Worm (Caenorhabditis elegans) whole organism, late embryonic: ENCODE data around the gene C41A3.2.

Experiments
- C08G9.2 ChIP-seq: sonication (generic microtip); optimal IDR thresholded peaks from 2 replicates; lab custom pipeline; 2016; ENCODE audit warnings: mild to moderate bottlenecking, missing genetic modification characterization, moderate library complexity, missing compliant biosample characterization
- C38D4.7 ChIP-seq: fragments of 200-800 bp; sonication (Bioruptor generic); optimal IDR thresholded peaks from 2 replicates; lab custom pipeline; 2018; ENCODE audit warnings: mild to moderate bottlenecking, missing genetic modification characterization, moderate library complexity, missing compliant biosample characterization
- K02D7.2 ChIP-seq: sonication (generic microtip); optimal IDR thresholded peaks from 2 replicates; lab custom pipeline; 2017; ENCODE audit warnings: mild to moderate bottlenecking, missing genetic modification characterization, missing compliant biosample characterization
- T23F11.4 ChIP-seq: fragments of 200-800 bp; sonication (Bioruptor generic); optimal IDR thresholded peaks from 2 replicates; lab custom pipeline; 2018; ENCODE audit warnings: mild to moderate bottlenecking, missing genetic modification characterization, missing compliant biosample characterization
- Y22D7AL.16 ChIP-seq: sonication (generic microtip); optimal IDR thresholded peaks from 2 replicates; lab custom pipeline; 2016; ENCODE audit warnings: missing genetic modification characterization, missing compliant biosample characterization
- ceh-2 ChIP-seq: sonication (generic microtip); optimal IDR thresholded peaks from 2 replicates; lab custom pipeline; 2016; ENCODE audit warnings: missing genotype, missing genetic modification characterization, missing compliant biosample characterization
- ceh-30 ChIP-seq: fragments of 150-350 bp; optimal IDR thresholded peaks from 2 replicates; lab custom pipeline; 2014; ENCODE audit warnings: missing biosample characterization, missing genetic modification characterization
- ceh-31 ChIP-seq: sonication (generic microtip); optimal IDR thresholded peaks from 2 replicates; lab custom pipeline; 2016; ENCODE audit warnings: missing genetic modification characterization, missing compliant biosample characterization
- ceh-34 ChIP-seq: sonication (generic microtip); optimal IDR thresholded peaks from 2 replicates; lab custom pipeline; 2016; ENCODE audit warnings: mild to moderate bottlenecking, missing genetic modification characterization, missing compliant biosample characterization
- ceh-6 ChIP-seq: fragments of 200-800 bp; sonication (Bioruptor generic); optimal IDR thresholded peaks from 2 replicates; lab custom pipeline; 2018; ENCODE audit warnings: mild to moderate bottlenecking, missing genetic modification characterization, missing compliant biosample characterization
- ceh-9 ChIP-seq: sonication (generic microtip); optimal IDR thresholded peaks from 2 replicates; lab custom pipeline; 2016; ENCODE audit warnings: mild to moderate bottlenecking, missing genetic modification characterization, inconsistent platforms, missing compliant biosample characterization
- che-1 ChIP-seq: sonication (generic microtip); optimal IDR thresholded peaks from 2 replicates; lab custom pipeline; 2016; ENCODE audit warnings: mild to moderate bottlenecking, missing genetic modification characterization, missing compliant biosample characterization
- dmd-4 ChIP-seq: sonication (generic microtip); optimal IDR thresholded peaks from 2 replicates; lab custom pipeline; 2016; ENCODE audit warnings: borderline replicate concordance, missing genetic modification characterization, missing compliant biosample characterization
- elt-2 ChIP-seq: sonication (generic microtip); optimal IDR thresholded peaks from 2 replicates; lab custom pipeline; 2016; ENCODE audit warnings: missing genetic modification reagents, missing genetic modification characterization, missing compliant biosample characterization
- elt-4 ChIP-seq: sonication (generic microtip); optimal IDR thresholded peaks from 2 replicates; lab custom pipeline; 2016; ENCODE audit warnings: missing genetic modification characterization, missing compliant biosample characterization
- ets-4 ChIP-seq: sonication (generic microtip); optimal IDR thresholded peaks from 2 replicates; lab custom pipeline; 2016; ENCODE audit warnings: missing genetic modification characterization, missing compliant biosample characterization
- fax-1 ChIP-seq: sonication (generic microtip); optimal IDR thresholded peaks from 2 replicates; lab custom pipeline; 2016; ENCODE audit warnings: missing genotype, missing genetic modification characterization, missing compliant biosample characterization
- fkh-10 ChIP-seq: fragments of 150-350 bp; optimal IDR thresholded peaks from 2 replicates; lab custom pipeline; 2014; ENCODE audit warnings: missing biosample characterization, missing genetic modification reagents, missing genetic modification characterization
- fkh-6 ChIP-seq: sonication (generic microtip); optimal IDR thresholded peaks from 2 replicates; lab custom pipeline; 2016; ENCODE audit warnings: missing genetic modification characterization, missing compliant biosample characterization
- gmeb-2 ChIP-seq: sonication (generic microtip); optimal IDR thresholded peaks from 2 replicates; lab custom pipeline; 2016; ENCODE audit warnings: missing genetic modification characterization, inconsistent platforms, missing compliant biosample characterization
- hlh-13 ChIP-seq: fragments of 200-800 bp; sonication (Bioruptor generic); optimal IDR thresholded peaks from 2 replicates; lab custom pipeline; 2018; ENCODE audit warnings: mild to moderate bottlenecking, missing genetic modification characterization, missing compliant biosample characterization
- hlh-15 ChIP-seq: sonication (generic microtip); optimal IDR thresholded peaks from 2 replicates; lab custom pipeline; 2016; ENCODE audit warnings: missing genetic modification characterization, missing compliant biosample characterization
- lim-6 ChIP-seq: sonication (generic microtip); optimal IDR thresholded peaks from 2 replicates; lab custom pipeline; 2016; ENCODE audit warnings: missing genetic modification characterization, missing compliant biosample characterization
- lin-11 ChIP-seq: fragments of 200-800 bp; sonication (Bioruptor generic); optimal IDR thresholded peaks from 2 replicates; lab custom pipeline; 2018; ENCODE audit warnings: mild to moderate bottlenecking, missing genetic modification characterization, missing compliant biosample characterization
- madf-2 ChIP-seq: sonication (generic microtip); optimal IDR thresholded peaks from 2 replicates; lab custom pipeline; 2017; ENCODE audit warnings: missing genetic modification characterization, missing compliant biosample characterization
- mec-3 ChIP-seq: sonication (generic microtip); optimal IDR thresholded peaks from 2 replicates; lab custom pipeline; 2016; ENCODE audit warnings: borderline replicate concordance, missing genetic modification characterization, missing compliant biosample characterization
- nfya-1 ChIP-seq: sonication (generic microtip); optimal IDR thresholded peaks from 2 replicates; lab custom pipeline; 2017; ENCODE audit warnings: missing genetic modification characterization, mild to moderate bottlenecking, missing compliant biosample characterization, antibody characterized with exemption, moderate library complexity
- nhr-11 ChIP-seq: fragments of 150-350 bp; optimal IDR thresholded peaks from 2 replicates; lab custom pipeline; 2014; ENCODE audit warnings: missing biosample characterization, missing genetic modification characterization
- nhr-232 ChIP-seq: sonication (generic microtip); optimal IDR thresholded peaks from 2 replicates; lab custom pipeline; 2016; ENCODE audit warnings: missing genetic modification characterization, missing compliant biosample characterization
- pag-3 ChIP-seq: sonication (generic microtip); optimal IDR thresholded peaks from 2 replicates; lab custom pipeline; 2016; ENCODE audit warnings: missing compliant biosample characterization, missing genetic modification characterization, borderline replicate concordance
- pha-2 ChIP-seq: sonication (generic microtip); optimal IDR thresholded peaks from 2 replicates; lab custom pipeline; 2017; ENCODE audit warnings: mild to moderate bottlenecking, missing genetic modification characterization, missing compliant biosample characterization
- pqm-1 ChIP-seq: sonication (generic microtip); optimal IDR thresholded peaks from 2 replicates; lab custom pipeline; 2016; ENCODE audit warnings: missing genetic modification characterization, missing compliant biosample characterization
- ref-2 ChIP-seq: sonication (generic microtip); optimal IDR thresholded peaks from 2 replicates; lab custom pipeline; 2016; ENCODE audit warnings: missing genetic modification characterization, missing compliant biosample characterization
- rnt-1 ChIP-seq: sonication (generic microtip); optimal IDR thresholded peaks from 2 replicates; lab custom pipeline; 2016; ENCODE audit warnings: missing genetic modification characterization, missing compliant biosample characterization
- sdc-2 ChIP-seq: sonication (generic microtip); optimal IDR thresholded peaks from 2 replicates; lab custom pipeline; 2016; ENCODE audit warnings: missing genotype, missing genetic modification characterization, missing compliant biosample characterization
- sox-4 ChIP-seq: sonication (generic microtip); optimal IDR thresholded peaks from 2 replicates; lab custom pipeline; 2017; ENCODE audit warnings: mild to moderate bottlenecking, missing genetic modification characterization, inconsistent platforms, missing compliant biosample characterization
- syd-9 ChIP-seq: sonication (generic microtip); optimal IDR thresholded peaks from 2 replicates; lab custom pipeline; 2016; ENCODE audit warnings: mild to moderate bottlenecking, missing genetic modification characterization, moderate library complexity, missing compliant biosample characterization
- tbx-7 ChIP-seq: sonication (generic microtip); optimal IDR thresholded peaks from 2 replicates; lab custom pipeline; 2016; ENCODE audit warnings: missing genotype, missing genetic modification characterization, missing compliant biosample characterization
- ttx-3 ChIP-seq: sonication (generic microtip); optimal IDR thresholded peaks from 2 replicates; lab custom pipeline; 2016; ENCODE audit warnings: missing genetic modification reagents, missing genetic modification characterization, missing compliant biosample characterization
- unc-3 ChIP-seq, 2 experiments: fragments of 200-800 bp in 1 of 2; sonication (Bioruptor generic) in 1 of 2; sonication (generic microtip) in 1 of 2; conservative IDR thresholded peaks in 1 of 2; optimal IDR thresholded peaks in 1 of 2; 2 replicates each; pipeline versions ENCODE4 v1.3.6 to Lab custom; 2016 to 2022; ENCODE audit warnings: missing compliant biosample characterization in 2 of 2, missing genetic modification characterization in 2 of 2, missing genetic modification reagents in 1 of 2
- unc-42 ChIP-seq: sonication (generic microtip); optimal IDR thresholded peaks from 2 replicates; lab custom pipeline; 2016; ENCODE audit warnings: missing genotype, missing genetic modification characterization, missing compliant biosample characterization
- unc-86 ChIP-seq: sonication (generic microtip); optimal IDR thresholded peaks from 2 replicates; lab custom pipeline; 2016; ENCODE audit warnings: missing genetic modification characterization, missing compliant biosample characterization
- zip-5 ChIP-seq: sonication (generic microtip); optimal IDR thresholded peaks from 2 replicates; lab custom pipeline; 2016; ENCODE audit warnings: missing genetic modification characterization, missing compliant biosample characterization
- ztf-16 ChIP-seq: sonication (generic microtip); optimal IDR thresholded peaks from 2 replicates; lab custom pipeline; 2017; ENCODE audit warnings: missing genetic modification characterization, missing compliant biosample characterization

C41A3.2 gene

ce11 chrX:5407271-5407670, 6.9 kb downstream of the C41A3.2 start (continued):
- TF ChIP-seq hlh-15 (no peak), che-1 (tag; lab: Kevin White, UChicago) (peak; percentile 35), ceh-31 (tag; lab: Kevin White, UChicago) (no peak), mec-3 (tag; lab: Kevin White, UChicago) (no peak), ceh-34 (tag; lab: Kevin White, UChicago) (peak; percentile 17), ceh-6 (GFP tag; lab: Kevin White, UChicago) (no peak), pag-3 (tag; lab: Kevin White, UChicago) (no peak), Y22D7AL.16 (peak; percentile 4), T23F11.4 (no peak), lim-6 (tag; lab: Kevin White, UChicago) (no peak), dmd-4 (tag; lab: Kevin White, UChicago) (no peak), unc-3 (GFP tag; conservative IDR thresholded peaks at IDR 0.05; lab: Robert Waterston, UW) (peak; percentile 69), unc-3 (tag; optimal IDR thresholded peaks at IDR 0.05; lab: Kevin White, UChicago) (no peak), K02D7.2 (tag; lab: Kevin White, UChicago) (no peak), ceh-30 (tag; lab: Kevin White, UChicago) (no peak), syd-9 (tag; lab: Kevin White, UChicago) (no peak), ref-2 (tag; lab: Kevin White, UChicago) (no peak), C08G9.2 (tag; lab: Kevin White, UChicago) (no peak), rnt-1 (no peak), madf-2 (tag; lab: Kevin White, UChicago) (peak; percentile 31), gmeb-2 (peak; percentile 32), zip-5 (tag; lab: Kevin White, UChicago) (peak; percentile 31), elt-4 (tag; lab: Kevin White, UChicago) (no peak), nhr-232 (tag; lab: Kevin White, UChicago) (peak; percentile 8), hlh-13 (GFP tag; lab: Kevin White, UChicago) (no peak), pha-2 (tag; lab: Kevin White, UChicago) (no peak), nfya-1 (tag; lab: Kevin White, UChicago) (peak; percentile 11), ceh-9 (tag; lab: Kevin White, UChicago) (no peak), nhr-11 (tag; lab: Kevin White, UChicago) (no peak), unc-42 (tag; lab: Kevin White, UChicago) (no peak), sox-4 (tag; lab: Kevin White, UChicago) (peak; percentile 27), unc-86 (tag; lab: Kevin White, UChicago) (peak; percentile 4), ets-4 (tag; lab: Kevin White, UChicago) (no peak), C38D4.7 (GFP tag; lab: Kevin White, UChicago) (peak; percentile 37), fkh-6 (no peak), fkh-10 (GFP tag; lab: Kevin White, UChicago) (no peak), ztf-16 (tag; lab: Kevin White, UChicago) (no peak), ceh-2 (tag; lab: Kevin White, UChicago) (no peak), tbx-7 (tag; lab: Kevin White, UChicago) (no peak)

- TF ChIP-seq fax-1 (tag; lab: Kevin White, UChicago), result no peak
These were observed 7.8 kb downstream of the C41A3.2 start, which contains the start of gene C03F11.4 for ce11 chrX:5406345-5406744. Gene C03F11.4, minus strand, starts transcription at chrX:5406445.

- TF ChIP-seq pqm-1 (tag; lab: Kevin White, UChicago), result no peak
- TF ChIP-seq syd-9 (tag; lab: Kevin White, UChicago), result no peak
- TF ChIP-seq sdc-2, result no peak
- peak; percentile 61 for TF ChIP-seq elt-2 (tag; lab: Kevin White, UChicago)
- TF ChIP-seq ttx-3 (tag; lab: Kevin White, UChicago), result no peak
- no peak for TF ChIP-seq T23F11.4
- no peak for TF ChIP-seq lim-6 (tag; lab: Kevin White, UChicago)
- TF ChIP-seq lin-11, result no peak
These were observed 13.6 kb downstream of the C41A3.2 start, which contains the start of gene scav-1 for ce11 chrX:5400524-5400923. Gene scav-1, minus strand, starts transcription at chrX:5400584.
